Fruit fly (Drosophila melanogaster): ENCODE results near the gene CG3708.

The CG3708 gene

DNA sequence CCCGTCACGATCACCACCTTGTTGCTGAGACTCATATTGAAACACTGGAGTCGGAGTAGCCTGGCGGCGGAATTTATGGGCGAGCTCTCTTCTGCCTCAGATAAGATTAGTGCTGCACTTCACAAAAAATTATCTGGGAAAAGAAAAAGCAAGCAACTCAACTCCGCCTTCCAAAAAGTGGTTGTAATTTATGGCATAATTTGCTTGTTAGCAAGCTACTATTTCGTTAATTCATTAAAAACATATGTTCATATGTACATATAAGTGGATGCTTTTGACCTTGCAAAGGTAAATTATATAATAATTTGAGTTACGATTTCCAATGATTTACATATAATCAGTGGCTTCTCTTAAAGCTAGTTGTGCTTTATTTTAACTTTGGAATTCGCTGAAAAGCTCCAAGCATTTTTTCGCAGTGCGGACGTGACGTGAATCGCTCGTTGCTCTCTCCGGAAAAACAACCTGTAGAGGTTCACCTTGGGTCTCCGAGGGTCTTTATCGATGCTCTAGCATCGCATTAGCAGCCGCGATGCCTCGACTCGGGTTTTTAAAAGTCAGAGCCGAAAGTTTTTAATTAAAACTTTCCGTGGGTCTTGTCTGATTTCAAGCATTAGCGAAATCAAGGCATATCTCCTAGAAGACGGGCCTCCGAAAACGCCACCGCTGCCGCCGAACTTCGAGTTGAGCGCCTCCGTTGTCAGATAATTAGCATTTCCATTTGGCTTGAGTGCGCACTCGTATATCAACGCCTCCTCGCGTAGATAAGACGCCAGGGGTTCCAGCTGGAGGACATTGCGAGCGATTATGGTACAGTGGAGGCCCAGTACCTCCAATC lies 17.8 kb upstream of the CG3708 start, which contains the start of gene CG3699 (continued):
- TF ChIP-seq gem (tag; optimal IDR thresholded peaks at IDR 0.05) (peak; percentile 63), E2f2 (GFP tag; IDR thresholded peaks at IDR 0.05) (no peak), br (optimal IDR thresholded peaks at IDR 0.05) (no peak), CHES-1-like (GFP tag; optimal IDR thresholded peaks at IDR 0.05) (no peak), Hmr (GFP tag; optimal IDR thresholded peaks at IDR 0.05) (peak; percentile 56), CG11504 (tag; optimal IDR thresholded peaks at IDR 0.05) (peak; percentile 66), CG4820 (GFP tag; optimal IDR thresholded peaks at IDR 0.05) (peak; percentile 1), CG34422 (GFP tag; IDR thresholded peaks at IDR 0.05) (no peak), CG1233 (GFP tag; optimal IDR thresholded peaks at IDR 0.05) (no peak), CG6854 (GFP tag; optimal IDR thresholded peaks at IDR 0.05) (peak; percentile 46), gcm (GFP tag; optimal IDR thresholded peaks at IDR 0.05) (no peak), Asciz (GFP tag; optimal IDR thresholded peaks at IDR 0.05) (no peak), her (GFP tag; optimal IDR thresholded peaks at IDR 0.05) (no peak), dati (GFP tag; IDR thresholded peaks at IDR 0.05) (no peak), cwo (GFP tag; optimal IDR thresholded peaks at IDR 0.05) (peak; percentile 64), CG17361 (GFP tag; IDR thresholded peaks at IDR 0.05) (peak; percentile 51; the same call in 2 of the 3 replicates), CG2678 (tag; optimal IDR thresholded peaks at IDR 0.05) (peak; percentile 77), dan (GFP tag; IDR thresholded peaks at IDR 0.05) (no peak), CG9437 (GFP tag; optimal IDR thresholded peaks at IDR 0.05) (peak; percentile 35)

DNA sequence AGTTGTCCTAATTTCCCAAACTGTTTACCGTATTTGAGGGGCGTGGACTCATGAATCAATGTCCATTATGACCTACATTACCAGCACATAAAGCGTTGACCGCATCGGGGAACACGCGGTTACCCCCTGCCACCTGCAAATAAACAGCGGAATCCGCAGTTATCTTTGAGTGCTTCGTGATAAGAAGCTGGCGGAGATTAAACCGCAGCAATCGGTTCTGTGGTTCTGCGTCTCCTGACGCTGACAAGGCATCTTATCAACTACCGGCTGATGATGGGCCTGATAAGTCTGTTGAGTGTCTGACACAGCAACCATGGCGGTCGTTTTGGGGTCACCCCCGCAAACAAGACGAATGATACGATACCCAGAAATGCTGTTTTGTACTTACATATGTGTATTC lies 16.3 kb upstream of the CG3708 start:
- no peak for TF ChIP-seq gem (tag; optimal IDR thresholded peaks at IDR 0.05)
- TF ChIP-seq al (GFP tag; IDR thresholded peaks at IDR 0.05): no peak
- no peak for TF ChIP-seq CG1603 (tag; optimal IDR thresholded peaks at IDR 0.05)
- no peak for TF ChIP-seq CG8478 (optimal IDR thresholded peaks at IDR 0.05)
- no peak for TF ChIP-seq CG10979 (tag; optimal IDR thresholded peaks at IDR 0.05)
- peak; percentile 68 for TF ChIP-seq ERR (GFP tag; optimal IDR thresholded peaks at IDR 0.05)
- no peak for TF ChIP-seq crol (GFP tag; IDR thresholded peaks at IDR 0.05)
- no peak for TF ChIP-seq ssp (GFP tag; IDR thresholded peaks at IDR 0.05)
- no peak for TF ChIP-seq Dip2 (GFP tag; IDR thresholded peaks at IDR 0.05)
- TF ChIP-seq sc (optimal IDR thresholded peaks at IDR 0.05): no peak
- TF ChIP-seq sc (GFP tag; optimal IDR thresholded peaks at IDR 0.05): no peak
- TF ChIP-seq aop (GFP tag; IDR thresholded peaks at IDR 0.05): no peak
- no peak for TF ChIP-seq CG34224 (GFP tag; IDR thresholded peaks at IDR 0.05; ENCODE audit: partially characterized antibody)
- TF ChIP-seq Rx (GFP tag; IDR thresholded peaks at IDR 0.05): no peak
- no peak for TF ChIP-seq Hand (GFP tag; optimal IDR thresholded peaks at IDR 0.05)
- no peak for TF ChIP-seq ro (GFP tag; IDR thresholded peaks at IDR 0.05)
- TF ChIP-seq CG1832 (GFP tag; optimal IDR thresholded peaks at IDR 0.05): no peak
- no peak for TF ChIP-seq tx (GFP tag; optimal IDR thresholded peaks at IDR 0.05)
- TF ChIP-seq CG10565 (GFP tag; optimal IDR thresholded peaks at IDR 0.05): no peak
- no peak for TF ChIP-seq stc (GFP tag; IDR thresholded peaks at IDR 0.05)
- no peak for TF ChIP-seq Gug (GFP tag; IDR thresholded peaks at IDR 0.05)
- TF ChIP-seq CG6254 (GFP tag; optimal IDR thresholded peaks at IDR 0.05): no peak
- no peak for TF ChIP-seq CG12104 (GFP tag; optimal IDR thresholded peaks at IDR 0.05)
- TF ChIP-seq CG42726 (GFP tag; IDR thresholded peaks at IDR 0.05; ENCODE audit: partially characterized antibody): no peak
- no peak for TF ChIP-seq CG11696 (GFP tag; IDR thresholded peaks at IDR 0.05)
- no peak for TF ChIP-seq CG7963 (GFP tag; IDR thresholded peaks at IDR 0.05; ENCODE audit: partially characterized antibody)
- TF ChIP-seq CG34376 (GFP tag; optimal IDR thresholded peaks at IDR 0.05): peak; percentile 51
- TF ChIP-seq sr (GFP tag; IDR thresholded peaks at IDR 0.05): no peak
- TF ChIP-seq sug (tag; optimal IDR thresholded peaks at IDR 0.05): peak; percentile 96
- TF ChIP-seq zfh2 (GFP tag; optimal IDR thresholded peaks at IDR 0.05): no peak
- TF ChIP-seq CG1024 (GFP tag; IDR thresholded peaks at IDR 0.05): no peak
- no peak for TF ChIP-seq CG13123 (GFP tag; optimal IDR thresholded peaks at IDR 0.05)
- peak; percentile 87 for TF ChIP-seq GATAe (GFP tag; conservative IDR thresholded peaks at IDR 0.05)
